Worm (Caenorhabditis elegans) whole organism, L1 larva: ENCODE measurements around the gene srx-134.

Source experiments
- C04F5.9 ChIP-seq: sonication (generic microtip); optimal IDR thresholded peaks from 2 replicates; lab custom pipeline; 2016; ENCODE audit warnings: missing genetic modification characterization, missing compliant biosample characterization
- C16A3.4 ChIP-seq: fragments of 150-350 bp; optimal IDR thresholded peaks from 2 replicates; lab custom pipeline; 2014; ENCODE audit warnings: missing biosample characterization, missing genetic modification characterization
- F16B12.6 ChIP-seq: fragments of 150-350 bp; optimal IDR thresholded peaks from 2 replicates; lab custom pipeline; 2014; ENCODE audit warnings: missing biosample characterization, missing genetic modification characterization
- aha-1 ChIP-seq: fragments of 150-350 bp; optimal IDR thresholded peaks from 2 replicates; lab custom pipeline; 2014; ENCODE audit warnings: missing biosample characterization, missing genetic modification characterization
- alr-1 ChIP-seq: fragments of 200-800 bp; sonication (Bioruptor generic); optimal IDR thresholded peaks from 2 replicates; lab custom pipeline; 2018; ENCODE audit warnings: borderline replicate concordance, mild to moderate bottlenecking, missing genetic modification characterization, missing compliant biosample characterization
- aly-2 ChIP-seq: fragments of 150-350 bp; optimal IDR thresholded peaks from 2 replicates; lab custom pipeline; 2014; ENCODE audit warnings: missing biosample characterization, missing genetic modification characterization
- ama-1 ChIP-seq: fragments of 150-350 bp; optimal IDR thresholded peaks from 2 replicates; lab custom pipeline; 2014
- blmp-1 ChIP-seq: fragments of 150-350 bp; optimal IDR thresholded peaks from 2 replicates; lab custom pipeline; 2014; ENCODE audit warnings: missing biosample characterization, missing genetic modification characterization
- ceh-63 ChIP-seq: fragments of 200-800 bp; sonication (Bioruptor generic); optimal IDR thresholded peaks from 2 replicates; lab custom pipeline; 2018; ENCODE audit warnings: mild to moderate bottlenecking, missing genetic modification characterization, missing compliant biosample characterization
- ceh-8 ChIP-seq: fragments of 200-800 bp; sonication (Bioruptor generic); optimal IDR thresholded peaks from 2 replicates; lab custom pipeline; 2018; ENCODE audit warnings: mild to moderate bottlenecking, missing genetic modification characterization, moderate library complexity, missing compliant biosample characterization
- ceh-82 ChIP-seq, 3 experiments: fragments of 150-350 bp in 1 of 3; sonication (generic microtip) in 2 of 3; optimal IDR thresholded peaks; 2 replicates each; lab custom pipeline; 2014 to 2017; ENCODE audit warnings: missing biosample characterization in 3 of 3, missing genetic modification characterization in 3 of 3
- ceh-88 ChIP-seq: fragments of 200-800 bp; sonication (Bioruptor generic); IDR thresholded peaks from 2 replicates; pipeline ENCODE4 v1.3.6; 2022; ENCODE audit warnings: missing genetic modification characterization, missing compliant biosample characterization
- ceh-90 ChIP-seq: sonication (generic microtip); optimal IDR thresholded peaks from 2 replicates; lab custom pipeline; 2016; ENCODE audit warnings: missing genetic modification characterization, missing compliant biosample characterization
- ces-1 ChIP-seq: fragments of 150-350 bp; optimal IDR thresholded peaks from 2 replicates; lab custom pipeline; 2014; ENCODE audit warnings: missing biosample characterization, missing genetic modification reagents, missing genetic modification characterization
- dsc-1 ChIP-seq: sonication (generic microtip); optimal IDR thresholded peaks from 2 replicates; lab custom pipeline; 2016; ENCODE audit warnings: mild to moderate bottlenecking, missing genetic modification characterization, missing compliant biosample characterization
- efl-1 ChIP-seq, 4 experiments: fragments of 150-350 bp; optimal IDR thresholded peaks in 3 of 4; peaks in 1 of 4; 1 replicate in 1 of 4; 2 replicates in 3 of 4; lab custom pipeline; 2014; ENCODE audit warnings: missing biosample characterization in 2 of 4, missing genetic modification characterization in 2 of 4, missing genetic modification reagents in 2 of 4
- efl-3 ChIP-seq: fragments of 200-800 bp; sonication (Bioruptor generic); optimal IDR thresholded peaks from 2 replicates; lab custom pipeline; 2018; ENCODE audit warnings: mild to moderate bottlenecking, missing genetic modification characterization, missing compliant biosample characterization
- egl-13 ChIP-seq: sonication (generic microtip); optimal IDR thresholded peaks from 2 replicates; lab custom pipeline; 2016; ENCODE audit warnings: missing genotype, missing genetic modification reagents, missing genetic modification characterization, missing compliant biosample characterization
- elt-3 ChIP-seq, 6 experiments: fragments of 150-350 bp in 1 of 6; sonication (generic microtip); optimal IDR thresholded peaks; 2 replicates each; lab custom pipeline; 2017 to 2018; ENCODE audit warnings: missing biosample characterization in 6 of 6, missing genetic modification characterization in 6 of 6, inconsistent platforms in 1 of 6
- ets-5 ChIP-seq: fragments of 200-800 bp; sonication (Bioruptor generic); IDR thresholded peaks from 2 replicates; pipeline ENCODE4 v1.3.6; 2022; ENCODE audit warnings: missing genetic modification characterization, missing compliant biosample characterization
- fkh-10 ChIP-seq: sonication (generic microtip); optimal IDR thresholded peaks from 2 replicates; lab custom pipeline; 2017; ENCODE audit warnings: missing biosample characterization, missing genetic modification reagents, missing genetic modification characterization
- fkh-4 ChIP-seq: sonication (generic microtip); optimal IDR thresholded peaks from 2 replicates; lab custom pipeline; 2016; ENCODE audit warnings: missing compliant biosample characterization, missing genetic modification characterization, borderline replicate concordance
- hpl-2 ChIP-seq: fragments of 150-350 bp; optimal IDR thresholded peaks from 2 replicates; lab custom pipeline; 2014; ENCODE audit warnings: missing biosample characterization, missing genetic modification reagents, missing genetic modification characterization
- irx-1 ChIP-seq: sonication (generic microtip); optimal IDR thresholded peaks from 2 replicates; lab custom pipeline; 2016; ENCODE audit warnings: missing genetic modification characterization, missing compliant biosample characterization
- isw-1 ChIP-seq: fragments of 200-800 bp; sonication (Bioruptor generic); IDR thresholded peaks from 2 replicates; pipeline ENCODE4 v1.3.6; 2022; ENCODE audit warnings: missing genetic modification characterization, missing compliant biosample characterization
- lin-14 ChIP-seq: fragments of 200-800 bp; sonication (Bioruptor generic); optimal IDR thresholded peaks from 2 replicates; lab custom pipeline; 2018; ENCODE audit warnings: mild to moderate bottlenecking, missing genetic modification characterization, moderate library complexity, missing compliant biosample characterization
- lin-15B ChIP-seq: fragments of 150-350 bp; sonication (generic microtip); optimal IDR thresholded peaks from 3 replicates; lab custom pipeline; 2014; ENCODE audit warnings: missing biosample characterization, missing genetic modification characterization
- lin-39 ChIP-seq: fragments of 150-350 bp; optimal IDR thresholded peaks from 2 replicates; lab custom pipeline; 2014; ENCODE audit warnings: missing biosample characterization, missing genetic modification reagents, missing genetic modification characterization
- lsy-2 ChIP-seq, 2 experiments: fragments of 150-350 bp; optimal IDR thresholded peaks; 2 replicates each; lab custom pipeline; 2014; ENCODE audit warnings: missing biosample characterization in 2 of 2, missing genetic modification characterization in 2 of 2
- mab-9 ChIP-seq: fragments of 200-800 bp; sonication (Bioruptor generic); IDR thresholded peaks from 2 replicates; pipeline ENCODE4 v1.3.6; 2022; ENCODE audit warnings: missing genetic modification reagents, missing genetic modification characterization, missing compliant biosample characterization
- mdl-1 ChIP-seq, 2 experiments: fragments of 150-350 bp; optimal IDR thresholded peaks; 2 replicates each; lab custom pipeline; 2014 to 2017; ENCODE audit warnings: missing biosample characterization in 2 of 2, missing genetic modification characterization in 2 of 2, inconsistent platforms in 1 of 2
- mef-2 ChIP-seq: fragments of 150-350 bp; optimal IDR thresholded peaks from 2 replicates; lab custom pipeline; 2014; ENCODE audit warnings: missing biosample characterization, missing genetic modification characterization
- mep-1 ChIP-seq: fragments of 150-350 bp; optimal IDR thresholded peaks from 2 replicates; lab custom pipeline; 2014; ENCODE audit warnings: missing biosample characterization, missing genetic modification characterization
- nhr-12 ChIP-seq: sonication (generic microtip); optimal IDR thresholded peaks from 2 replicates; lab custom pipeline; 2017; ENCODE audit warnings: missing biosample characterization, missing genetic modification characterization
- nhr-19 ChIP-seq: fragments of 200-800 bp; sonication (Bioruptor generic); conservative IDR thresholded peaks from 2 replicates; pipeline ENCODE4 v1.3.6; 2022; ENCODE audit warnings: missing genetic modification characterization, missing compliant biosample characterization
- nhr-20 ChIP-seq: sonication (generic microtip); optimal IDR thresholded peaks from 2 replicates; lab custom pipeline; 2016; ENCODE audit warnings: mild to moderate bottlenecking, missing genetic modification characterization, missing compliant biosample characterization
- nhr-237 ChIP-seq: fragments of 150-350 bp; optimal IDR thresholded peaks from 2 replicates; lab custom pipeline; 2014; ENCODE audit warnings: missing biosample characterization, missing genetic modification characterization
- nhr-28 ChIP-seq: fragments of 150-350 bp; optimal IDR thresholded peaks from 2 replicates; lab custom pipeline; 2014; ENCODE audit warnings: missing biosample characterization, missing genetic modification characterization
- nhr-77 ChIP-seq: fragments of 150-350 bp; optimal IDR thresholded peaks from 2 replicates; lab custom pipeline; 2014; ENCODE audit warnings: missing biosample characterization, missing genetic modification characterization
- pag-3 ChIP-seq: sonication (generic microtip); optimal IDR thresholded peaks from 2 replicates; lab custom pipeline; 2017; ENCODE audit warnings: missing genetic modification characterization, mild to moderate bottlenecking, missing compliant biosample characterization, antibody characterized with exemption, borderline replicate concordance; ENCODE audit not compliant: insufficient read depth
- pax-3 ChIP-seq: fragments of 200-800 bp; sonication (Bioruptor generic); optimal IDR thresholded peaks from 2 replicates; lab custom pipeline; 2018; ENCODE audit warnings: mild to moderate bottlenecking, missing genetic modification characterization, moderate library complexity, missing compliant biosample characterization
- pqm-1 ChIP-seq: sonication (generic microtip); optimal IDR thresholded peaks from 3 replicates; lab custom pipeline; 2017; ENCODE audit warnings: missing biosample characterization, missing genetic modification characterization
- sup-37 ChIP-seq: fragments of 200-800 bp; sonication (Bioruptor generic); optimal IDR thresholded peaks from 2 replicates; lab custom pipeline; 2018; ENCODE audit warnings: mild to moderate bottlenecking, missing genetic modification characterization, missing compliant biosample characterization
- tlp-1 ChIP-seq: fragments of 150-350 bp; optimal IDR thresholded peaks from 2 replicates; lab custom pipeline; 2014; ENCODE audit warnings: missing biosample characterization, missing genetic modification characterization
- unc-130 ChIP-seq: fragments of 150-350 bp; optimal IDR thresholded peaks from 2 replicates; lab custom pipeline; 2017; ENCODE audit warnings: missing biosample characterization, missing genetic modification characterization, inconsistent platforms
- unc-30 ChIP-seq: sonication (generic microtip); optimal IDR thresholded peaks from 2 replicates; lab custom pipeline; 2017; ENCODE audit warnings: missing biosample characterization, missing genetic modification characterization
- unc-86 ChIP-seq: sonication (generic microtip); optimal IDR thresholded peaks from 2 replicates; lab custom pipeline; 2016; ENCODE audit warnings: missing genetic modification characterization, missing compliant biosample characterization
- unc-98 ChIP-seq: fragments of 200-800 bp; sonication (Bioruptor generic); IDR thresholded peaks from 2 replicates; pipeline ENCODE4 v1.3.6; 2022; ENCODE audit warnings: missing genetic modification characterization, missing compliant biosample characterization
- xbp-1 ChIP-seq: sonication (generic microtip); optimal IDR thresholded peaks from 2 replicates; lab custom pipeline; 2016; ENCODE audit warnings: missing genetic modification characterization, missing compliant biosample characterization
- zag-1 ChIP-seq: fragments of 150-350 bp; optimal IDR thresholded peaks from 2 replicates; lab custom pipeline; 2014; ENCODE audit warnings: missing biosample characterization, missing genetic modification characterization
- zip-4 ChIP-seq: fragments of 200-800 bp; sonication (Bioruptor generic); optimal IDR thresholded peaks from 2 replicates; lab custom pipeline; 2018; ENCODE audit warnings: mild to moderate bottlenecking, missing genetic modification characterization, moderate library complexity, missing compliant biosample characterization
- ztf-11 ChIP-seq, 2 experiments: sonication (generic microtip); optimal IDR thresholded peaks; 2 replicates each; lab custom pipeline; 2016 to 2017; ENCODE audit warnings: missing genetic modification characterization in 2 of 2, missing biosample characterization in 1 of 2, missing compliant biosample characterization in 1 of 2

srx-134 gene

DNA sequence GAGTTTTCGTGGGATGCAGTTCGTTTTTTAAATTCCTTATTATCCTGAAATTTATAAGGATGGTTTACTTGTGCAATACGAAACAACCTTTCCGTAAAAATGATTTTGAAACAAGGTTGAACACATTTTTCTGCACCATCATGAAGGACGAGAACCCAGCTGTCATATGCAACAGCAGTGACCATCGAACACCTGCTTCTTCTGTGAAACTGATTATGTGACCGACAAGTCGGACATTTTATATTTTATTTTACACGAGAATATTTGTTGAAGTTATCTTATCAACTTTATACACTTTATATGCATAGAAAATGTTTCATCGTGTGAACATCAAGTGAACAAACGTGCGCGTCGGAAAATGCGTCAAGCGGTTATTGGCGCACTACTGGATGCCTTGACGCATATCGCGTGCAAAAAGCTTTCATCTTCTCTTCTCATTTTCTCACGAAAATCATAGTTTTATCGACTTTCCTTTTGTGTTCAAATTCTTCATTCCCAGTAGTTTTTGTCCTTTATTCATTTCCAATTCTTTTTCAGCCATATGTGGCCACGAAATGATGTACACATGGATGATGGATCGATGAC is 37.4 kb downstream of the srx-134 start, which contains the start of gene sel-10 (continued):
- TF ChIP-seq ets-5 (no peak), efl-1 (optimal IDR thresholded peaks at IDR 0.05; lab: Kevin White, UChicago) (peak; percentile 75 to 81), efl-1 (GFP tag; optimal IDR thresholded peaks at IDR 0.05 in 1 of 2; lab: Kevin White, UChicago) (peak; percentile 71 to 98), isw-1 (GFP tag; lab: Robert Waterston, UW) (peak; percentile 68), C04F5.9 (tag; lab: Kevin White, UChicago) (no peak), mdl-1 (tag; optimal IDR thresholded peaks at IDR 0.05; lab: Kevin White, UChicago) (peak in 1 of 2 experiments; percentile 73), pag-3 (tag; lab: Kevin White, UChicago) (no peak), ces-1 (GFP tag; lab: Kevin White, UChicago) (no peak), mep-1 (tag; lab: Kevin White, UChicago) (peak; percentile 95), nhr-77 (tag; lab: Kevin White, UChicago) (peak; percentile 55), blmp-1 (tag; lab: Kevin White, UChicago) (peak; percentile 55), tlp-1 (tag; lab: Kevin White, UChicago) (no peak), C16A3.4 (tag; lab: Kevin White, UChicago) (peak; percentile 78), efl-3 (GFP tag; lab: Kevin White, UChicago) (no peak), egl-13 (tag; lab: Kevin White, UChicago) (peak; percentile 9), F16B12.6 (tag; lab: Kevin White, UChicago) (peak; percentile 2), ztf-11 (tag; optimal IDR thresholded peaks at IDR 0.05; lab: Kevin White, UChicago) (peak in 1 of 2 experiments; percentile 0), ceh-8 (GFP tag; lab: Kevin White, UChicago) (peak; percentile 61), lin-39 (tag; lab: Kevin White, UChicago) (peak; percentile 52), sup-37 (GFP tag; lab: Kevin White, UChicago) (peak; percentile 6), lsy-2 (tag; optimal IDR thresholded peaks at IDR 0.05; lab: Kevin White, UChicago) (peak; percentile 85 to 88), unc-30 (tag; lab: Kevin White, UChicago) (no peak), lin-15B (tag; lab: Kevin White, UChicago) (peak; percentile 63), nhr-19 (GFP tag; lab: Robert Waterston, UW) (peak; percentile 82), unc-98 (GFP tag; lab: Robert Waterston, UW) (no peak), ceh-88 (GFP tag; lab: Robert Waterston, UW) (no peak), ama-1 (lab: Kevin White, UChicago) (no peak), unc-86 (tag; lab: Kevin White, UChicago) (peak; percentile 74), unc-130 (tag; lab: Kevin White, UChicago) (peak; percentile 80), mef-2 (tag; lab: Kevin White, UChicago) (no peak), fkh-10 (no peak), alr-1 (tag; lab: Kevin White, UChicago) (no peak), xbp-1 (tag; lab: Kevin White, UChicago) (peak; percentile 75), pax-3 (tag; lab: Kevin White, UChicago) (peak; percentile 79), nhr-20 (peak; percentile 83), nhr-28 (no peak), zag-1 (no peak), nhr-237 (tag; lab: Kevin White, UChicago) (no peak), zip-4 (GFP tag; lab: Kevin White, UChicago) (peak; percentile 41), pqm-1 (no peak), lin-14 (GFP tag; lab: Kevin White, UChicago) (peak; percentile 88), dsc-1 (tag; lab: Kevin White, UChicago) (peak; percentile 80), nhr-12 (tag; lab: Kevin White, UChicago) (no peak), ceh-90 (peak; percentile 49), aha-1 (tag; lab: Kevin White, UChicago) (peak; percentile 12), irx-1 (tag; lab: Kevin White, UChicago) (peak; percentile 64), hpl-2 (GFP tag; lab: Kevin White, UChicago) (no peak), ceh-63 (GFP tag; lab: Kevin White, UChicago) (no peak), ceh-82 (tag; optimal IDR thresholded peaks at IDR 0.05; lab: Kevin White, UChicago) (peak; percentile 67 to 85 (median 70)), fkh-4 (tag; lab: Kevin White, UChicago) (no peak), aly-2 (tag; lab: Kevin White, UChicago) (peak; percentile 28), elt-3 (tag; optimal IDR thresholded peaks at IDR 0.05; lab: Kevin White, UChicago) (peak in 1 of 6 experiments; percentile 75), mab-9 (GFP tag; lab: Robert Waterston, UW) (no peak)
